Worm (Caenorhabditis elegans) whole organism, L1 larva: ENCODE measurements around the gene pct-1.

ENCODE experiments used
- C34B4.2 ChIP-seq: sonication (generic microtip); optimal IDR thresholded peaks from 2 replicates; lab custom pipeline; 2017; ENCODE audit warnings: mild to moderate bottlenecking, missing genetic modification characterization, missing compliant biosample characterization
- F16B12.6 ChIP-seq: fragments of 150-350 bp; optimal IDR thresholded peaks from 2 replicates; lab custom pipeline; 2014; ENCODE audit warnings: missing biosample characterization, missing genetic modification characterization
- aly-2 ChIP-seq: fragments of 150-350 bp; optimal IDR thresholded peaks from 2 replicates; lab custom pipeline; 2014; ENCODE audit warnings: missing biosample characterization, missing genetic modification characterization
- ama-1 ChIP-seq: fragments of 150-350 bp; optimal IDR thresholded peaks from 2 replicates; lab custom pipeline; 2014
- blmp-1 ChIP-seq: fragments of 150-350 bp; optimal IDR thresholded peaks from 2 replicates; lab custom pipeline; 2014; ENCODE audit warnings: missing biosample characterization, missing genetic modification characterization
- ceh-8 ChIP-seq: fragments of 200-800 bp; sonication (Bioruptor generic); optimal IDR thresholded peaks from 2 replicates; lab custom pipeline; 2018; ENCODE audit warnings: mild to moderate bottlenecking, missing genetic modification characterization, moderate library complexity, missing compliant biosample characterization
- dsc-1 ChIP-seq: sonication (generic microtip); optimal IDR thresholded peaks from 2 replicates; lab custom pipeline; 2016; ENCODE audit warnings: mild to moderate bottlenecking, missing genetic modification characterization, missing compliant biosample characterization
- efl-1 ChIP-seq, 4 experiments: fragments of 150-350 bp; optimal IDR thresholded peaks in 3 of 4; peaks in 1 of 4; 1 replicate in 1 of 4; 2 replicates in 3 of 4; lab custom pipeline; 2014; ENCODE audit warnings: missing biosample characterization in 2 of 4, missing genetic modification characterization in 2 of 4, missing genetic modification reagents in 2 of 4
- egl-13 ChIP-seq: sonication (generic microtip); optimal IDR thresholded peaks from 2 replicates; lab custom pipeline; 2016; ENCODE audit warnings: missing genotype, missing genetic modification reagents, missing genetic modification characterization, missing compliant biosample characterization
- egl-27 ChIP-seq, 2 experiments: fragments of 150-350 bp in 1 of 2; sonication (generic microtip); optimal IDR thresholded peaks; 3 replicates each; lab custom pipeline; 2017 to 2018; ENCODE audit warnings: missing biosample characterization in 2 of 2, missing genetic modification characterization in 2 of 2, missing genetic modification reagents in 2 of 2
- elt-3 ChIP-seq, 6 experiments: fragments of 150-350 bp in 1 of 6; sonication (generic microtip); optimal IDR thresholded peaks; 2 replicates each; lab custom pipeline; 2017 to 2018; ENCODE audit warnings: missing biosample characterization in 6 of 6, missing genetic modification characterization in 6 of 6, inconsistent platforms in 1 of 6
- fkh-10 ChIP-seq: sonication (generic microtip); optimal IDR thresholded peaks from 2 replicates; lab custom pipeline; 2017; ENCODE audit warnings: missing biosample characterization, missing genetic modification reagents, missing genetic modification characterization
- grh-1 ChIP-seq: fragments of 200-800 bp; sonication (Bioruptor generic); IDR thresholded peaks from 2 replicates; pipeline ENCODE4 v1.3.6; 2022; ENCODE audit warnings: missing genetic modification reagents, missing genetic modification characterization, missing compliant biosample characterization
- hlh-4 ChIP-seq: sonication (generic microtip); optimal IDR thresholded peaks from 2 replicates; lab custom pipeline; 2016; ENCODE audit warnings: mild to moderate bottlenecking, missing genetic modification characterization, missing compliant biosample characterization
- isw-1 ChIP-seq: fragments of 200-800 bp; sonication (Bioruptor generic); IDR thresholded peaks from 2 replicates; pipeline ENCODE4 v1.3.6; 2022; ENCODE audit warnings: missing genetic modification characterization, missing compliant biosample characterization
- jun-1 ChIP-seq: fragments of 150-350 bp; optimal IDR thresholded peaks from 2 replicates; lab custom pipeline; 2014; ENCODE audit warnings: missing biosample characterization, missing genetic modification reagents, missing genetic modification characterization
- lin-14 ChIP-seq: fragments of 200-800 bp; sonication (Bioruptor generic); optimal IDR thresholded peaks from 2 replicates; lab custom pipeline; 2018; ENCODE audit warnings: mild to moderate bottlenecking, missing genetic modification characterization, moderate library complexity, missing compliant biosample characterization
- lin-35 ChIP-seq, 2 experiments: fragments of 150-350 bp; optimal IDR thresholded peaks; 2 replicates each; lab custom pipeline; 2014; ENCODE audit warnings: missing biosample characterization in 2 of 2, missing genetic modification characterization in 2 of 2, missing genetic modification reagents in 2 of 2
- lin-39 ChIP-seq: fragments of 150-350 bp; optimal IDR thresholded peaks from 2 replicates; lab custom pipeline; 2014; ENCODE audit warnings: missing biosample characterization, missing genetic modification reagents, missing genetic modification characterization
- lir-3 ChIP-seq: sonication (generic microtip); optimal IDR thresholded peaks from 2 replicates; lab custom pipeline; 2016; ENCODE audit warnings: mild to moderate bottlenecking, missing genetic modification characterization, moderate library complexity, missing compliant biosample characterization; ENCODE audit not compliant: poor library complexity
- lsy-2 ChIP-seq, 2 experiments: fragments of 150-350 bp; optimal IDR thresholded peaks; 2 replicates each; lab custom pipeline; 2014; ENCODE audit warnings: missing biosample characterization in 2 of 2, missing genetic modification characterization in 2 of 2
- mab-9 ChIP-seq: fragments of 200-800 bp; sonication (Bioruptor generic); IDR thresholded peaks from 2 replicates; pipeline ENCODE4 v1.3.6; 2022; ENCODE audit warnings: missing genetic modification reagents, missing genetic modification characterization, missing compliant biosample characterization
- mdl-1 ChIP-seq, 2 experiments: fragments of 150-350 bp; optimal IDR thresholded peaks; 2 replicates each; lab custom pipeline; 2014 to 2017; ENCODE audit warnings: missing biosample characterization in 2 of 2, missing genetic modification characterization in 2 of 2, inconsistent platforms in 1 of 2
- mef-2 ChIP-seq: fragments of 150-350 bp; optimal IDR thresholded peaks from 2 replicates; lab custom pipeline; 2014; ENCODE audit warnings: missing biosample characterization, missing genetic modification characterization
- nhr-12 ChIP-seq: sonication (generic microtip); optimal IDR thresholded peaks from 2 replicates; lab custom pipeline; 2017; ENCODE audit warnings: missing biosample characterization, missing genetic modification characterization
- nhr-19 ChIP-seq: fragments of 200-800 bp; sonication (Bioruptor generic); conservative IDR thresholded peaks from 2 replicates; pipeline ENCODE4 v1.3.6; 2022; ENCODE audit warnings: missing genetic modification characterization, missing compliant biosample characterization
- nhr-20 ChIP-seq: sonication (generic microtip); optimal IDR thresholded peaks from 2 replicates; lab custom pipeline; 2016; ENCODE audit warnings: mild to moderate bottlenecking, missing genetic modification characterization, missing compliant biosample characterization
- nhr-237 ChIP-seq: fragments of 150-350 bp; optimal IDR thresholded peaks from 2 replicates; lab custom pipeline; 2014; ENCODE audit warnings: missing biosample characterization, missing genetic modification characterization
- nhr-47 ChIP-seq: sonication (generic microtip); optimal IDR thresholded peaks from 2 replicates; lab custom pipeline; 2016; ENCODE audit warnings: mild to moderate bottlenecking, missing genetic modification characterization, moderate library complexity, missing compliant biosample characterization
- nhr-71 ChIP-seq: sonication (generic microtip); optimal IDR thresholded peaks from 2 replicates; lab custom pipeline; 2016; ENCODE audit warnings: mild to moderate bottlenecking, missing genetic modification characterization, moderate library complexity, missing compliant biosample characterization
- nhr-76 ChIP-seq: sonication (generic microtip); optimal IDR thresholded peaks from 2 replicates; lab custom pipeline; 2017; ENCODE audit warnings: missing biosample characterization, missing genetic modification characterization
- nhr-85 ChIP-seq: sonication (generic microtip); peaks from one replicate; lab custom pipeline; 2016; ENCODE audit warnings: missing genetic modification characterization, inconsistent platforms, missing compliant biosample characterization
- pag-3 ChIP-seq: sonication (generic microtip); optimal IDR thresholded peaks from 2 replicates; lab custom pipeline; 2017; ENCODE audit warnings: missing genetic modification characterization, mild to moderate bottlenecking, missing compliant biosample characterization, antibody characterized with exemption, borderline replicate concordance; ENCODE audit not compliant: insufficient read depth
- pqm-1 ChIP-seq: sonication (generic microtip); optimal IDR thresholded peaks from 3 replicates; lab custom pipeline; 2017; ENCODE audit warnings: missing biosample characterization, missing genetic modification characterization
- snu-23 ChIP-seq: sonication (generic microtip); optimal IDR thresholded peaks from 2 replicates; lab custom pipeline; 2016; ENCODE audit warnings: missing genetic modification characterization, missing compliant biosample characterization
- sup-37 ChIP-seq: fragments of 200-800 bp; sonication (Bioruptor generic); optimal IDR thresholded peaks from 2 replicates; lab custom pipeline; 2018; ENCODE audit warnings: mild to moderate bottlenecking, missing genetic modification characterization, missing compliant biosample characterization
- swsn-7 ChIP-seq: sonication (generic microtip); optimal IDR thresholded peaks from 2 replicates; lab custom pipeline; 2016; ENCODE audit warnings: missing genetic modification characterization, missing compliant biosample characterization
- tbx-2 ChIP-seq: sonication (generic microtip); optimal IDR thresholded peaks from 2 replicates; lab custom pipeline; 2016; ENCODE audit warnings: missing genetic modification characterization, missing compliant biosample characterization
- unc-130 ChIP-seq: fragments of 150-350 bp; optimal IDR thresholded peaks from 2 replicates; lab custom pipeline; 2017; ENCODE audit warnings: missing biosample characterization, missing genetic modification characterization, inconsistent platforms
- unc-62 ChIP-seq: fragments of 150-350 bp; optimal IDR thresholded peaks from 2 replicates; lab custom pipeline; 2014; ENCODE audit warnings: missing biosample characterization, missing genetic modification reagents, missing genetic modification characterization
- unc-86 ChIP-seq: sonication (generic microtip); optimal IDR thresholded peaks from 2 replicates; lab custom pipeline; 2016; ENCODE audit warnings: missing genetic modification characterization, missing compliant biosample characterization
- unc-98 ChIP-seq: fragments of 200-800 bp; sonication (Bioruptor generic); IDR thresholded peaks from 2 replicates; pipeline ENCODE4 v1.3.6; 2022; ENCODE audit warnings: missing genetic modification characterization, missing compliant biosample characterization
- vab-15 ChIP-seq: sonication (generic microtip); optimal IDR thresholded peaks from 2 replicates; lab custom pipeline; 2017; ENCODE audit warnings: missing genotype, mild to moderate bottlenecking, missing genetic modification characterization, missing compliant biosample characterization
- xbp-1 ChIP-seq: sonication (generic microtip); optimal IDR thresholded peaks from 2 replicates; lab custom pipeline; 2016; ENCODE audit warnings: missing genetic modification characterization, missing compliant biosample characterization
- zip-4 ChIP-seq: fragments of 200-800 bp; sonication (Bioruptor generic); optimal IDR thresholded peaks from 2 replicates; lab custom pipeline; 2018; ENCODE audit warnings: mild to moderate bottlenecking, missing genetic modification characterization, moderate library complexity, missing compliant biosample characterization

Gene pct-1

ce11 chrIV:8232428-8232827 lies 56.1 kb downstream of the pct-1 start (continued):
- TF ChIP-seq unc-130 (no peak), elt-3 (tag; optimal IDR thresholded peaks at IDR 0.05; lab: Kevin White, UChicago) (no peak), F16B12.6 (no peak)

ce11 chrIV:8233268-8233667 lies 57.0 kb downstream of the pct-1 start:
- no peak for TF ChIP-seq lin-35 (GFP tag; optimal IDR thresholded peaks at IDR 0.05; lab: Kevin White, UChicago)
- no peak for TF ChIP-seq pag-3 (tag; lab: Kevin White, UChicago)
- peak; percentile 96 for TF ChIP-seq blmp-1 (tag; lab: Kevin White, UChicago)
- TF ChIP-seq nhr-85 (tag; lab: Kevin White, UChicago): no peak
- no peak for TF ChIP-seq efl-1 (optimal IDR thresholded peaks at IDR 0.05; lab: Kevin White, UChicago)
- peak in 1 of 2 experiments; percentile 15 for TF ChIP-seq efl-1 (GFP tag; optimal IDR thresholded peaks at IDR 0.05 in 1 of 2; lab: Kevin White, UChicago)
- TF ChIP-seq C34B4.2 (tag; lab: Kevin White, UChicago): no peak
- peak; percentile 17 for TF ChIP-seq lin-14

- TF ChIP-seq lin-14 (peak; percentile 39), nhr-76 (tag; lab: Kevin White, UChicago) (no peak), nhr-237 (tag; lab: Kevin White, UChicago) (no peak), lir-3 (no peak), nhr-12 (tag; lab: Kevin White, UChicago) (no peak), xbp-1 (tag; lab: Kevin White, UChicago) (no peak), grh-1 (GFP tag; lab: Robert Waterston, UW) (no peak), lin-39 (tag; lab: Kevin White, UChicago) (no peak), nhr-71 (tag; lab: Kevin White, UChicago) (peak; percentile 1), swsn-7 (tag; lab: Kevin White, UChicago) (no peak), nhr-20 (tag; lab: Kevin White, UChicago) (peak; percentile 59), ceh-8 (GFP tag; lab: Kevin White, UChicago) (no peak), hlh-4 (tag; lab: Kevin White, UChicago) (no peak), blmp-1 (tag; lab: Kevin White, UChicago) (peak; percentile 57), tbx-2 (tag; lab: Kevin White, UChicago) (no peak), egl-27 (tag; optimal IDR thresholded peaks at IDR 0.05; lab: Kevin White, UChicago) (no peak), snu-23 (GFP tag; lab: Kevin White, UChicago) (peak; percentile 22), unc-62 (no peak), efl-1 (optimal IDR thresholded peaks at IDR 0.05; lab: Kevin White, UChicago) (no peak), efl-1 (GFP tag; optimal IDR thresholded peaks at IDR 0.05 in 1 of 2; lab: Kevin White, UChicago) (peak in 1 of 2 experiments; percentile 75), nhr-19 (GFP tag; lab: Robert Waterston, UW) (no peak), isw-1 (GFP tag; lab: Robert Waterston, UW) (no peak), sup-37 (no peak), elt-3 (tag; optimal IDR thresholded peaks at IDR 0.05; lab: Kevin White, UChicago) (peak in 1 of 6 experiments; percentile 0), mdl-1 (tag; optimal IDR thresholded peaks at IDR 0.05; lab: Kevin White, UChicago) (peak in 1 of 2 experiments; percentile 31), lsy-2 (tag; optimal IDR thresholded peaks at IDR 0.05; lab: Kevin White, UChicago) (no peak), F16B12.6 (no peak)
Observed at ce11 chrIV:8234088-8234496, 57.8 kb downstream of the pct-1 start.

- TF ChIP-seq zip-4 (GFP tag; lab: Kevin White, UChicago) (no peak), F16B12.6 (no peak), egl-27 (tag; optimal IDR thresholded peaks at IDR 0.05; lab: Kevin White, UChicago) (no peak), swsn-7 (tag; lab: Kevin White, UChicago) (peak; percentile 7), lin-14 (peak; percentile 54), mab-9 (no peak), mef-2 (tag; lab: Kevin White, UChicago) (no peak), unc-86 (tag; lab: Kevin White, UChicago) (no peak), ama-1 (no peak), dsc-1 (tag; lab: Kevin White, UChicago) (peak; percentile 45), fkh-10 (peak; percentile 1), grh-1 (GFP tag; lab: Robert Waterston, UW) (no peak), aly-2 (tag; lab: Kevin White, UChicago) (no peak), nhr-71 (tag; lab: Kevin White, UChicago) (peak; percentile 59), unc-98 (no peak), mdl-1 (tag; optimal IDR thresholded peaks at IDR 0.05; lab: Kevin White, UChicago) (no peak), nhr-47 (tag; lab: Kevin White, UChicago) (peak; percentile 48), C34B4.2 (tag; lab: Kevin White, UChicago) (no peak), nhr-85 (tag; lab: Kevin White, UChicago) (no peak), pqm-1 (tag; lab: Kevin White, UChicago) (no peak), egl-13 (tag; lab: Kevin White, UChicago) (peak; percentile 3), nhr-20 (tag; lab: Kevin White, UChicago) (peak; percentile 15), vab-15 (tag; lab: Kevin White, UChicago) (no peak), jun-1 (tag; lab: Kevin White, UChicago) (no peak)
Observed at ce11 chrIV:8235114-8235686, 58.9 kb downstream of the pct-1 start.
